Fruit fly (Drosophila melanogaster): ENCODE results near the gene caps.

The caps gene

DNA sequence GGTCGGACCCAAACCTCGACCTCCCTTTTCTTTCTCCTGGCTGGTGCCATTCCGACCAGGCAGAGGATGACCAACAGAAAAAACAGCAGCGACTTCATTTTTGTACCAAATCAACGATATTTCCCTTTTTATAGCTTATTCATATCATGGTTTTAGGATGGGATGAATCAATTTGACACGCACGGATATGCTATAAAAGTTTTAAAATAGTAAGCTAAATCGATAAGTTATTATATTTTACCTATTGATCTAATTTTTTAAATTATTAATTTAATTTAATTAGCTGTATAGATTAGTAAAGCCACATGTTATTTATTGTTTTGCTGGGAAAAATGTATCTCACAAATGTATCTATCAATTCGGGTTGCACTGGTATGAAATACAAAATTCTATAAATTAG is 70.4 kb downstream of the caps start, which contains the start of gene CG42481:
Gene CG42481, minus strand, starts transcription at position 101 of the 400 bp plus-strand sequence.
- TF ChIP-seq CG11762 (GFP tag; optimal IDR thresholded peaks at IDR 0.05; ENCODE audit: insufficient read depth) (no peak), CG15336 (GFP tag; IDR thresholded peaks at IDR 0.05) (no peak), ss (GFP tag; optimal IDR thresholded peaks at IDR 0.05) (no peak), svp (GFP tag) (no peak), CG6808 (GFP tag; optimal IDR thresholded peaks at IDR 0.05) (no peak), CG10631 (GFP tag; optimal IDR thresholded peaks at IDR 0.05) (no peak), Eip93F (GFP tag; optimal IDR thresholded peaks at IDR 0.05) (no peak), net (GFP tag; optimal IDR thresholded peaks at IDR 0.05) (no peak), OdsH (GFP tag; optimal IDR thresholded peaks at IDR 0.05) (no peak), acj6 (GFP tag; optimal IDR thresholded peaks at IDR 0.05) (no peak)

DNA sequence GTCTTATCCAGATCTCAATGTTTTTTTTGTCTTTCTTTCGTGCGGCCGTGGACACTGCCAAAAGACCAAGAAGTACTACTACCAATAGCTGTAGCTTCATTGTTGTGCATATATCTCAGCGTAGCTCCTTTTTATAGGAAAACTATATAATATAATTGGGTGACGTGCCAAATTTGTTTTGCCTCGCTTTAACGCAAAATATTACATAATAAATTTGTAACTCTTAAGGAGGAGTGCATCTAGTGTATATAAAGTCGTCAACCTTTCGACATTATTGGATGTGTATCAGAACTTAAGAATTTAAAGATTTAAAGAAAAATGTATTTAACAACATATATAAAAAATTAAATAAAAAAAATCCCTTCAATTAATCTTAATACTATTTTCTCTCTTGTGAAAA is 71.6 kb downstream of the caps start, which contains the start of gene CG43147:
Gene CG43147, minus strand, starts transcription at position 101 of the 400 bp plus-strand sequence.
- TF ChIP-seq lz (GFP tag; optimal IDR thresholded peaks at IDR 0.05) (no peak), CG6854 (GFP tag; optimal IDR thresholded peaks at IDR 0.05) (no peak), CG6276 (GFP tag; optimal IDR thresholded peaks at IDR 0.05) (no peak), ss (GFP tag; optimal IDR thresholded peaks at IDR 0.05) (no peak), CG8119 (GFP tag; IDR thresholded peaks at IDR 0.05) (no peak), esn (GFP tag; optimal IDR thresholded peaks at IDR 0.05) (no peak), vri (GFP tag; optimal IDR thresholded peaks at IDR 0.05) (no peak), Sox102F (GFP tag; optimal IDR thresholded peaks at IDR 0.05) (no peak), dac (GFP tag; optimal IDR thresholded peaks at IDR 0.05) (no peak)

DNA sequence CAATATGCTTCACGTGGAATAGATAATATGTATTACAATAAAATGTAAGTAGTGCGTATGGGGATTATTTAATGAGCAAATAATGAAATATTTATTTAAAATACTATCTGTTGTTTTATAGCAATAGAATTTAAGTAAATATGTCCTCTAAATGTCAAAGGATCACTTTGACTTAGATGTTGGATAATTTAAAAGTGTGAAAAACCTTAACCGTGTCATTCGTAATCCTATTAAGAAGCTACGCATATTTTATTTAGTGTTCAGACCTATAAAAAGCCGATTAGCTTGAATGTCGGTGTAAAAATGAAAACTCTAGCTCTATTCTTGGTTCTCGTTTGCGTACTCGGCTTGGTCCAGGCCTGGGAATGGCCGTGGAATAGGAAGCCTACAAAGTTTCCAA is 72.8 kb downstream of the caps start, which contains the start of gene SP:
Gene SP, plus strand, starts transcription at position 301 of the 400 bp plus-strand sequence.
- TF ChIP-seq Smox (GFP tag; optimal IDR thresholded peaks at IDR 0.05) = no peak
- TF ChIP-seq lz (GFP tag; optimal IDR thresholded peaks at IDR 0.05) = no peak
- no peak for TF ChIP-seq fd59A (GFP tag; optimal IDR thresholded peaks at IDR 0.05)
- no peak for TF ChIP-seq OdsH (GFP tag; optimal IDR thresholded peaks at IDR 0.05)

DNA sequence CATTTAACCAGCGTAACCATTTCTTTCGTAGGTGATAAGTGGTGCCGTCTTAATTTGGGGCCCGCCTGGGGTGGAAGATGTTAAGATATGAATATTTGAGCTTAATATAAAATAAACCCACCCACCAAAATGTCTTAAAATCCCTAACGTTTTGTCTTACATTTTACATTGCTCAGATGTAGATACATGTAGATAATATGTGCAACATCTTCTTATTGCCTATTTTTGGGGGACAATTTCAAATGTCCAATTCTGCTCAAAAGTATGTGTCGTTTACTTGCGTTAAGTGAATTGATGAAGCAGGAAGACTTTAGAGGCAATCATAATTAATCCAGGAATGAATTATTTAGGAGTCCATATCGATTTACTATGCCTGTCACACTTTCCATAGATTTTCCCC is 73.3 kb downstream of the caps start:
- TF ChIP-seq acj6 (GFP tag; optimal IDR thresholded peaks at IDR 0.05) (no peak), CG6854 (GFP tag; optimal IDR thresholded peaks at IDR 0.05) (no peak), Sox14 (GFP tag; optimal IDR thresholded peaks at IDR 0.05) (no peak), CG6163 (GFP tag; IDR thresholded peaks at IDR 0.05) (no peak)

DNA sequence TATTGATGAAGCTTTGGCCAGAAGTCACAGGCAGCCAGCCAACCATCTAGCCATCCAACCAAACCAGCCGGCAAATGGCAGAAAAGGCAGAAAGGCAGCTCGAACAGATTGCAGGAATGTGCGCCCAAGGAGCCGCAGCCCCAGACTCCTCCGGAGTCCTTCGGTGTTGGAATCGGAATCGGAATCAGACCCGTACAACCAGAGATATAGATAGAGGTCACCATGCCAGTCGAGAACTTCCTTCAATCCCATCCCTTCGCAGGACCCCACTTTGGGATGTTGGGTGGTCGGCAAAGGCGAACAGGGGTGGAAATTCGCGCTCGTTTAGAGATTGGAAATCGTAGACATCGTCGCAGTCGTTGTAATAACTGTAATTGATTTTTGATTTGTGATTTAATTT is 83.8 kb downstream of the caps start:
- TF ChIP-seq CG10669 (GFP tag; optimal IDR thresholded peaks at IDR 0.05) (no peak), Eip78C (GFP tag) (no peak), CG32006 (GFP tag; optimal IDR thresholded peaks at IDR 0.05) (no peak), CG9139 (GFP tag; optimal IDR thresholded peaks at IDR 0.05) (no peak), CG4318 (GFP tag; optimal IDR thresholded peaks at IDR 0.05) (no peak), lz (GFP tag; optimal IDR thresholded peaks at IDR 0.05) (no peak), fd85E (GFP tag; optimal IDR thresholded peaks at IDR 0.05) (no peak), Hr38 (GFP tag; optimal IDR thresholded peaks at IDR 0.05) (no peak), Smox (GFP tag; optimal IDR thresholded peaks at IDR 0.05) (no peak), CG6808 (GFP tag; optimal IDR thresholded peaks at IDR 0.05) (no peak), Met (GFP tag; optimal IDR thresholded peaks at IDR 0.05) (no peak), CG10631 (GFP tag; optimal IDR thresholded peaks at IDR 0.05) (no peak), CG6854 (GFP tag; optimal IDR thresholded peaks at IDR 0.05) (no peak), achi (GFP tag; optimal IDR thresholded peaks at IDR 0.05) (no peak), CG8119 (GFP tag; IDR thresholded peaks at IDR 0.05) (no peak), OdsH (GFP tag; optimal IDR thresholded peaks at IDR 0.05) (no peak), CG16779 (tag; optimal IDR thresholded peaks at IDR 0.05) (no peak), CG6163 (GFP tag; IDR thresholded peaks at IDR 0.05) (no peak), Eip93F (GFP tag; optimal IDR thresholded peaks at IDR 0.05) (no peak)
